Fruit fly (Drosophila melanogaster): ENCODE data around the gene HemK2.

HemK2 gene

dm6 chr2L:2767627-2768026 is 8.2 kb upstream of the HemK2 start, which contains the start of the genes Taf10b and Taf10 (continued):
- TF ChIP-seq lz (GFP tag; optimal IDR thresholded peaks at IDR 0.05) (no peak), CG8319 (GFP tag; optimal IDR thresholded peaks at IDR 0.05) (no peak)

- TF ChIP-seq CG7368 (GFP tag; optimal IDR thresholded peaks at IDR 0.05): peak; percentile 82
- TF ChIP-seq CG9139 (GFP tag; optimal IDR thresholded peaks at IDR 0.05): peak; percentile 84
- peak; percentile 90 for TF ChIP-seq CG8632 (GFP tag; optimal IDR thresholded peaks at IDR 0.05)
- peak; percentile 92 for TF ChIP-seq OdsH (GFP tag; optimal IDR thresholded peaks at IDR 0.05)
- TF ChIP-seq pdm3 (GFP tag; optimal IDR thresholded peaks at IDR 0.05): peak; percentile 92
- TF ChIP-seq eg (GFP tag; IDR thresholded peaks at IDR 0.05): peak; percentile 87
- peak; percentile 92 for TF ChIP-seq svp (GFP tag)
- TF ChIP-seq CG15336 (GFP tag; IDR thresholded peaks at IDR 0.05): peak; percentile 90
- peak; percentile 91 for TF ChIP-seq Hr4 (GFP tag; optimal IDR thresholded peaks at IDR 0.05)
- peak; percentile 84 for TF ChIP-seq topi (GFP tag; optimal IDR thresholded peaks at IDR 0.05)
- TF ChIP-seq CG11294 (GFP tag; IDR thresholded peaks at IDR 0.05): peak; percentile 81
- peak; percentile 87 for TF ChIP-seq net (GFP tag; optimal IDR thresholded peaks at IDR 0.05)
- peak; percentile 90 for TF ChIP-seq achi (GFP tag; optimal IDR thresholded peaks at IDR 0.05)
- TF ChIP-seq fkh (GFP tag; optimal IDR thresholded peaks at IDR 0.05): peak; percentile 85
- TF ChIP-seq cyc (GFP tag; optimal IDR thresholded peaks at IDR 0.05): peak; percentile 89
- peak; percentile 88 for TF ChIP-seq Met (GFP tag; optimal IDR thresholded peaks at IDR 0.05)
- TF ChIP-seq Gug (GFP tag; IDR thresholded peaks at IDR 0.05): peak; percentile 82
- peak; percentile 72 for TF ChIP-seq vri (GFP tag; optimal IDR thresholded peaks at IDR 0.05)
- TF ChIP-seq acj6 (GFP tag; optimal IDR thresholded peaks at IDR 0.05): peak; percentile 93
- peak; percentile 93 for TF ChIP-seq lz (GFP tag; optimal IDR thresholded peaks at IDR 0.05)
- TF ChIP-seq Lpt (GFP tag; optimal IDR thresholded peaks at IDR 0.05): peak; percentile 61
- TF ChIP-seq CG1621 (tag; optimal IDR thresholded peaks at IDR 0.05): peak; percentile 61
- TF ChIP-seq Ets96B (tag; optimal IDR thresholded peaks at IDR 0.05): peak; percentile 90
- peak; percentile 88 for TF ChIP-seq Eip75B (GFP tag; optimal IDR thresholded peaks at IDR 0.05)
- peak; percentile 91 for TF ChIP-seq Sox102F (GFP tag; optimal IDR thresholded peaks at IDR 0.05)
- peak; percentile 88 for TF ChIP-seq CG6808 (GFP tag; optimal IDR thresholded peaks at IDR 0.05)
- peak; percentile 75 for TF ChIP-seq dac (GFP tag; optimal IDR thresholded peaks at IDR 0.05)
- peak; percentile 89 for TF ChIP-seq CG11762 (GFP tag; optimal IDR thresholded peaks at IDR 0.05; ENCODE audit: insufficient read depth)
- peak; percentile 89 for TF ChIP-seq CG6163 (GFP tag; IDR thresholded peaks at IDR 0.05)
- TF ChIP-seq Sox14 (GFP tag; optimal IDR thresholded peaks at IDR 0.05): peak; percentile 89
- peak; percentile 79 for TF ChIP-seq fd59A (GFP tag; optimal IDR thresholded peaks at IDR 0.05)
- peak; percentile 94 for TF ChIP-seq Eip78C (GFP tag)
- peak; percentile 72 for TF ChIP-seq CG8319 (GFP tag; optimal IDR thresholded peaks at IDR 0.05)
- TF ChIP-seq esn (GFP tag; optimal IDR thresholded peaks at IDR 0.05): peak; percentile 93
- TF ChIP-seq CG8119 (GFP tag; IDR thresholded peaks at IDR 0.05): peak; percentile 88
- peak; percentile 85 for TF ChIP-seq CG6276 (GFP tag; optimal IDR thresholded peaks at IDR 0.05)
- peak; percentile 92 for TF ChIP-seq Hr39 (GFP tag; optimal IDR thresholded peaks at IDR 0.05)
- TF ChIP-seq Hr38 (GFP tag; optimal IDR thresholded peaks at IDR 0.05): no peak
- peak; percentile 88 for TF ChIP-seq CG10669 (GFP tag; optimal IDR thresholded peaks at IDR 0.05)
- TF ChIP-seq CG31627 (GFP tag; optimal IDR thresholded peaks at IDR 0.05): peak; percentile 92
- TF ChIP-seq CG34406 (GFP tag; optimal IDR thresholded peaks at IDR 0.05): peak; percentile 89
- TF ChIP-seq Ets21C (GFP tag; optimal IDR thresholded peaks at IDR 0.05): peak; percentile 88
- TF ChIP-seq CG32006 (GFP tag; optimal IDR thresholded peaks at IDR 0.05): peak; percentile 91
- TF ChIP-seq CG16779 (tag; optimal IDR thresholded peaks at IDR 0.05): peak; percentile 81
- peak; percentile 89 for TF ChIP-seq CG6854 (GFP tag; optimal IDR thresholded peaks at IDR 0.05)
- peak; percentile 73 for TF ChIP-seq Blimp-1 (GFP tag; optimal IDR thresholded peaks at IDR 0.05)
- TF ChIP-seq CG10631 (GFP tag; optimal IDR thresholded peaks at IDR 0.05): peak; percentile 89
- peak; percentile 84 for TF ChIP-seq CG4318 (GFP tag; optimal IDR thresholded peaks at IDR 0.05)
- TF ChIP-seq CG3032 (tag; optimal IDR thresholded peaks at IDR 0.05): peak; percentile 89
Measured at dm6 chr2L:2765659-2766373, 6.3 kb upstream of the HemK2 start, which contains the start of the genes Snx21 and aph-1. Gene Snx21, minus strand, starts transcription at chr2L:2765665. Gene aph-1, plus strand, starts transcription at chr2L:2766233.

Data from whole organism, prepupa.